Fruit fly (Drosophila melanogaster) whole organism, wandering third instar larva: ENCODE measurements around the gene Trxr1.

Source experiments
- Abd-B ChIP-seq: fragments of >200 bp; optimal IDR thresholded peaks from 2 replicates; lab custom pipeline; 2017; ENCODE audit warnings: missing biosample characterization, missing genetic modification characterization
- CG32264 ChIP-seq: fragments of 200-800 bp; sonication (Bioruptor generic); optimal IDR thresholded peaks from 2 replicates; lab custom pipeline; 2016; ENCODE audit warnings: missing biosample characterization, missing genetic modification characterization
- CG9705 ChIP-seq: fragments of 200-800 bp; sonication (Bioruptor generic); optimal IDR thresholded peaks from 2 replicates; lab custom pipeline; 2018; ENCODE audit warnings: missing biosample characterization, mild to moderate bottlenecking, missing genetic modification characterization
- Dfd ChIP-seq: fragments of >200 bp; optimal IDR thresholded peaks from 2 replicates; lab custom pipeline; 2017; ENCODE audit warnings: missing biosample characterization, missing genetic modification characterization
- Dif ChIP-seq: fragments of 200-275, 200-300 bp; sonication (Bioruptor generic); optimal IDR thresholded peaks from 2 replicates; lab custom pipeline; 2018; ENCODE audit warnings: missing biosample characterization, missing genetic modification characterization; ENCODE audit not compliant: partially characterized antibody
- GATAd ChIP-seq: sonication (Bioruptor generic); optimal IDR thresholded peaks from 2 replicates; lab custom pipeline; 2016; ENCODE audit warnings: missing biosample characterization, missing genetic modification characterization
- HLH106 ChIP-seq: fragments of 200-800 bp; optimal IDR thresholded peaks from 3 replicates; lab custom pipeline; 2019; ENCODE audit warnings: missing biosample characterization, mild to moderate bottlenecking, missing genetic modification characterization, moderate library complexity
- Hnf4 ChIP-seq: fragments of 200-800 bp; sonication (Bioruptor generic); optimal IDR thresholded peaks from 2 replicates; lab custom pipeline; 2016; ENCODE audit warnings: missing biosample characterization, mild to moderate bottlenecking, missing genetic modification characterization
- Hr83 ChIP-seq: fragments of 200-300 bp; sonication (Bioruptor generic); optimal IDR thresholded peaks from 2 replicates; lab custom pipeline; 2016; ENCODE audit warnings: missing biosample characterization, mild to moderate bottlenecking, missing genetic modification characterization, moderate library complexity; ENCODE audit not compliant: poor library complexity, severe bottlenecking
- Jra ChIP-seq: sonication (Bioruptor generic); optimal IDR thresholded peaks from 2 replicates; lab custom pipeline; 2016; ENCODE audit warnings: missing biosample characterization, missing genetic modification characterization
- Mio ChIP-seq: sonication (Bioruptor generic); optimal IDR thresholded peaks from 2 replicates; lab custom pipeline; 2016; ENCODE audit warnings: missing biosample characterization, missing genetic modification characterization
- Myc ChIP-seq: fragments of >200 bp; optimal IDR thresholded peaks from 2 replicates; lab custom pipeline; 2017
- N ChIP-seq: fragments of >200 bp; optimal IDR thresholded peaks from 2 replicates; lab custom pipeline; 2018; ENCODE audit warnings: missing biosample characterization, missing external identifiers, missing genetic modification characterization
- OdsH ChIP-seq: fragments of 200-800 bp; sonication (Bioruptor generic); optimal IDR thresholded peaks from 2 replicates; lab custom pipeline; 2016; ENCODE audit warnings: missing biosample characterization, mild to moderate bottlenecking, missing genetic modification characterization
- Rel ChIP-seq, 2 experiments: fragments of 200-800 bp; sonication (Bioruptor generic) in 1 of 2; optimal IDR thresholded peaks; 2 replicates in 1 of 2; 3 replicates in 1 of 2; lab custom pipeline; 2016 to 2019; ENCODE audit warnings: mild to moderate bottlenecking in 2 of 2, missing biosample characterization in 2 of 2, missing genetic modification characterization in 2 of 2, moderate library complexity in 1 of 2
- Sp1 ChIP-seq: fragments of 200-800 bp; sonication (Bioruptor generic); optimal IDR thresholded peaks from 3 replicates; lab custom pipeline; 2019; ENCODE audit warnings: missing biosample characterization, mild to moderate bottlenecking, missing genetic modification characterization, moderate library complexity
- Vsx2 ChIP-seq: fragments of 200-300, 225-300 bp; sonication (Bioruptor generic); optimal IDR thresholded peaks from 2 replicates; lab custom pipeline; 2018; ENCODE audit warnings: missing biosample characterization, missing genetic modification characterization; ENCODE audit not compliant: partially characterized antibody
- br ChIP-seq: fragments of 200-800 bp; sonication (Bioruptor generic); optimal IDR thresholded peaks from 2 replicates; lab custom pipeline; 2016; ENCODE audit warnings: missing biosample characterization, missing genetic modification characterization
- brk ChIP-seq: fragments of 200-800 bp; sonication (Bioruptor generic); optimal IDR thresholded peaks from 2 replicates; lab custom pipeline; 2016; ENCODE audit warnings: missing biosample characterization, mild to moderate bottlenecking, missing genetic modification characterization
- dl ChIP-seq, 2 experiments: fragments of 175-275, 200-275 bp in 1 of 2; fragments of 200-275 bp in 1 of 2; sonication (Bioruptor generic); optimal IDR thresholded peaks; lab custom pipeline; 2018; ENCODE audit warnings: mild to moderate bottlenecking in 2 of 2, missing biosample characterization in 2 of 2, missing genetic modification characterization in 2 of 2, moderate library complexity in 2 of 2; ENCODE audit not compliant: partially characterized antibody in 2 of 2, insufficient read depth in 1 of 2
- dmrt93B ChIP-seq: fragments of 200-800 bp; sonication (Bioruptor generic); optimal IDR thresholded peaks from 2 replicates; lab custom pipeline; 2018; ENCODE audit warnings: missing biosample characterization, mild to moderate bottlenecking, missing genetic modification characterization
- dsf ChIP-seq: sonication (Bioruptor generic); optimal IDR thresholded peaks from 2 replicates; lab custom pipeline; 2016; ENCODE audit warnings: missing biosample characterization, missing genetic modification characterization, borderline replicate concordance
- ey ChIP-seq: fragments of 200-800 bp; sonication (Bioruptor generic); optimal IDR thresholded peaks from 2 replicates; lab custom pipeline; 2016; ENCODE audit warnings: missing biosample characterization, missing genetic modification characterization
- foxo ChIP-seq, 2 experiments: fragments of 200-800 bp; sonication (Bioruptor generic); optimal IDR thresholded peaks; 2 replicates in 1 of 2; 3 replicates in 1 of 2; lab custom pipeline; 2016 to 2017; ENCODE audit warnings: missing biosample characterization in 2 of 2, missing genetic modification characterization in 2 of 2
- fru ChIP-seq: fragments of 200-800 bp; sonication (Bioruptor generic); optimal IDR thresholded peaks from 3 replicates; lab custom pipeline; 2016; ENCODE audit warnings: missing biosample characterization, mild to moderate bottlenecking, missing genetic modification characterization
- h ChIP-seq: fragments of 200-800 bp; sonication (Bioruptor generic); optimal IDR thresholded peaks from 3 replicates; lab custom pipeline; 2016; ENCODE audit warnings: missing biosample characterization, mild to moderate bottlenecking, missing genetic modification characterization
- jim ChIP-seq: fragments of 175-275, 200-325 bp; sonication (Bioruptor generic); optimal IDR thresholded peaks from 2 replicates; lab custom pipeline; 2016; ENCODE audit warnings: missing biosample characterization, mild to moderate bottlenecking, missing genetic modification characterization
- lola ChIP-seq: fragments of >200 bp; optimal IDR thresholded peaks from 2 replicates; lab custom pipeline; 2017; ENCODE audit warnings: missing biosample characterization, missing genetic modification characterization
- pan ChIP-seq: fragments of >200 bp; optimal IDR thresholded peaks from 2 replicates; lab custom pipeline; 2017
- psq ChIP-seq: fragments of 200-800 bp; sonication (Bioruptor generic); optimal IDR thresholded peaks from 3 replicates; lab custom pipeline; 2017; ENCODE audit warnings: missing biosample characterization, mild to moderate bottlenecking, missing genetic modification characterization, moderate library complexity
- rgr ChIP-seq: fragments of 200-800 bp; sonication (Bioruptor generic); optimal IDR thresholded peaks from 3 replicates; lab custom pipeline; 2016; ENCODE audit warnings: missing biosample characterization, mild to moderate bottlenecking, missing genetic modification characterization
- sv ChIP-seq: fragments of 200-800 bp; sonication (Bioruptor generic); optimal IDR thresholded peaks from 3 replicates; lab custom pipeline; 2016; ENCODE audit warnings: missing biosample characterization, missing genetic modification characterization
- tai ChIP-seq: sonication (Bioruptor generic); optimal IDR thresholded peaks from 2 replicates; lab custom pipeline; 2016; ENCODE audit warnings: missing biosample characterization, missing genetic modification characterization
- usp ChIP-seq: fragments of >200 bp; optimal IDR thresholded peaks from 2 replicates; lab custom pipeline; 2017; ENCODE audit warnings: missing biosample characterization, missing genetic modification characterization
- woc ChIP-seq: sonication (Bioruptor generic); optimal IDR thresholded peaks from 2 replicates; lab custom pipeline; 2016; ENCODE audit warnings: missing biosample characterization, mild to moderate bottlenecking, missing genetic modification characterization

Gene Trxr1

DNA sequence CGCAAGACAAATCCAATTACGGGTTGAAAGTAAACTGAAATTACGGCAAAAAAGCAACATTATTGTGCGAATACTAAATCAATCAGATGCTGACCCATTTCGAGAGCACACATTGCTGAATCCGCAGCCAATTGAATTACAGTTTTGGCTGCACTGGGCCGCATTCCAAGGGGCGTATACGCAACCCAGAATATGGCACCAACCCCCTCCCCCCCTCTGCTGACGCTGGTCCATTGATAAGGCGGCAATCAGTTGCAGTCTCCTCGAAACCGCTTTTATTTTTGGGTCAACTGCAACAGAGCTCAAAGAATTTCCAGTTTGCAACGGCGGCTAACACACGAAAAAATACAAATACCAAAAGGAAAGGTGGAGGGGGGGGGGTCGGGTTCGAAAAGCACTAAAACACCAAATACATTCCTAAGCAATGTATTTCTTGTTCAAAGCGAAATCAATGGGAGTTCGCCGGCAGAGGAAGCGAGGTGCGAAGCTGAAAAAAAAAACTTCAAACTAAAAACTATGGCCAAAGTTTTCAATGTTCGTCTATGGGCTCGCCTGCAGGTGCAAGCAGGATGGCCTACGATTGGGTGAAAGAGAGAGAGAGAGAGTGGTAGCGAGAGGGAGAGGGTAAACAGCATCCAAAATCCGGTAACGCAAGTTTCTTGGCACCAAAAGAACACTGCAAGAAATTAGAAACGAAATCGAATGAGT is 46.7 kb upstream of the Trxr1 start:
- no peak for TF ChIP-seq Hnf4 (GFP tag; lab: Kevin White, UChicago)
- TF ChIP-seq GATAd (GFP tag; lab: Kevin White, UChicago), result peak; percentile 72
- TF ChIP-seq, all 38 proteins: peak for 1

- TF ChIP-seq usp (GFP tag; lab: Kevin White, UChicago) (no peak), foxo (GFP tag; optimal IDR thresholded peaks at IDR 0.05; lab: Kevin White, UChicago) (peak in 1 of 2 experiments; percentile 19), HLH106 (tag; lab: Kevin White, UChicago) (peak; percentile 31), OdsH (peak; percentile 9), brk (no peak), GATAd (GFP tag; lab: Kevin White, UChicago) (peak; percentile 15), psq (GFP tag; lab: Kevin White, UChicago) (peak; percentile 7), dmrt93B (GFP tag; lab: Kevin White, UChicago) (peak; percentile 10), Sp1 (peak; percentile 37)
These were observed 46.2 kb upstream of the Trxr1 start for dm6 chrX:8196157-8196526.

dm6 chrX:8196598-8197228 is 45.6 kb upstream of the Trxr1 start:
- peak; percentile 85 for TF ChIP-seq fru (GFP tag; lab: Kevin White, UChicago)
- TF ChIP-seq Vsx2 (GFP tag; lab: Kevin White, UChicago), result no peak
- TF ChIP-seq CG32264 (GFP tag; lab: Kevin White, UChicago), result peak; percentile 14
- TF ChIP-seq dsf (GFP tag; lab: Kevin White, UChicago), result no peak
- TF ChIP-seq GATAd (GFP tag; lab: Kevin White, UChicago), result no peak
- no peak for TF ChIP-seq lola (GFP tag; lab: Kevin White, UChicago)
- TF ChIP-seq pan (lab: Kevin White, UChicago), result no peak
- peak; percentile 63 for TF ChIP-seq woc (GFP tag; lab: Kevin White, UChicago)
- TF ChIP-seq dmrt93B (GFP tag; lab: Kevin White, UChicago), result peak; percentile 27
- TF ChIP-seq Rel (GFP tag; optimal IDR thresholded peaks at IDR 0.05; lab: Kevin White, UChicago), result peak; percentile 0
- peak; percentile 45 for TF ChIP-seq Rel (tag; optimal IDR thresholded peaks at IDR 0.05; lab: Kevin White, UChicago)
- TF ChIP-seq Dif (GFP tag; lab: Kevin White, UChicago), result no peak
- peak; percentile 77 for TF ChIP-seq h (GFP tag; lab: Kevin White, UChicago)
- TF ChIP-seq ey, result peak; percentile 82
- no peak for TF ChIP-seq Dfd (GFP tag; lab: Kevin White, UChicago)
- peak; percentile 57 for TF ChIP-seq Sp1
- peak; percentile 76 for TF ChIP-seq rgr (GFP tag; lab: Kevin White, UChicago)
- peak in 1 of 2 experiments; percentile 86 for TF ChIP-seq foxo (GFP tag; optimal IDR thresholded peaks at IDR 0.05; lab: Kevin White, UChicago)
- TF ChIP-seq CG9705, result no peak
- no peak for TF ChIP-seq Hr83 (GFP tag; lab: Kevin White, UChicago)
- TF ChIP-seq usp (GFP tag; lab: Kevin White, UChicago), result no peak
- peak; percentile 64 for TF ChIP-seq HLH106 (tag; lab: Kevin White, UChicago)
- TF ChIP-seq Abd-B (GFP tag; lab: Kevin White, UChicago), result no peak
- TF ChIP-seq Jra, result no peak
- TF ChIP-seq br (GFP tag; lab: Kevin White, UChicago), result peak; percentile 69
- peak; percentile 13 for TF ChIP-seq psq (GFP tag; lab: Kevin White, UChicago)
- peak; percentile 55 for TF ChIP-seq Hnf4 (GFP tag; lab: Kevin White, UChicago)
- no peak for TF ChIP-seq dl (GFP tag; optimal IDR thresholded peaks at IDR 0.05; lab: Kevin White, UChicago; ENCODE audit: insufficient read depth in 1 of 2, partially characterized antibody in 2 of 2)
- peak; percentile 66 for TF ChIP-seq OdsH
- TF ChIP-seq N, result no peak

DNA sequence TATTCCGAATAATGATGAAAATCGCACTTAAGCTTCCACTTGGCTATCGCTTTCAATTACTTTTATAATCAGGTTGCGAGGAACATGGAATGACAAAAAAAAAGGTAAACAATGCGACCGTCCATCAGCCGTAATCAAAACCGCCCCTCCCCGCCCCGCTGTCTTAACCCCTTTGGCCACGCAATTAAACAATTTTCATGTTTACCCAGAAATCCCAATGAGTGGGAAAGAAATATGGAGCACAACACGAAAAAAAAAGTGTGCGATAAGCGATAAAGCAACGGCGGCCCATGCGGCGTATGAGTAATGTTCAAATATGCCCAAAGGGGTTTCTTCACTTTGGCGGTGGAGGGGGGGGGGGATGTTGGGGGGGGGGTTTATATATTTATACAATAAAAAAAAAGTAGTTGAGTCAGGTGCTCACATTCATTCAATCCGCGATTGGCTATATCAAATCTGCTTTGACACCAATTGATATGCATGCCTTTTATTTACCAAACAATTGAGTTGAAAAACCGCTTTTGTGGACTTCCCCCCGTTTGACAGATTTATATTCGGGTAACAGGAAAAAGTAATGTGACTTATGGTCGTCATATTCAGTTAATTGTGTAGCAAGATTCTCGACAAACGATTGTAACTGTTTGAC is 43.3 kb upstream of the Trxr1 start:
- TF ChIP-seq h (GFP tag; lab: Kevin White, UChicago) (peak; percentile 19), Rel (GFP tag; optimal IDR thresholded peaks at IDR 0.05; lab: Kevin White, UChicago) (no peak), Rel (tag; optimal IDR thresholded peaks at IDR 0.05; lab: Kevin White, UChicago) (peak; percentile 94), usp (GFP tag; lab: Kevin White, UChicago) (no peak), Dfd (GFP tag; lab: Kevin White, UChicago) (no peak), psq (GFP tag; lab: Kevin White, UChicago) (peak; percentile 3), Hr83 (GFP tag; lab: Kevin White, UChicago) (no peak), rgr (GFP tag; lab: Kevin White, UChicago) (no peak), dsf (GFP tag; lab: Kevin White, UChicago) (no peak), ey (no peak), foxo (GFP tag; optimal IDR thresholded peaks at IDR 0.05; lab: Kevin White, UChicago) (no peak), HLH106 (tag; lab: Kevin White, UChicago) (no peak), GATAd (GFP tag; lab: Kevin White, UChicago) (no peak), Myc (lab: Kevin White, UChicago) (no peak), sv (GFP tag; lab: Kevin White, UChicago) (no peak), tai (no peak), jim (GFP tag; lab: Kevin White, UChicago) (no peak), dmrt93B (GFP tag; lab: Kevin White, UChicago) (no peak), Sp1 (peak; percentile 26), Hnf4 (GFP tag; lab: Kevin White, UChicago) (no peak), dl (GFP tag; optimal IDR thresholded peaks at IDR 0.05; lab: Kevin White, UChicago; ENCODE audit: insufficient read depth in 1 of 2, partially characterized antibody in 2 of 2) (no peak), brk (no peak), Vsx2 (GFP tag; lab: Kevin White, UChicago) (no peak), Mio (no peak), Dif (GFP tag; lab: Kevin White, UChicago) (no peak), fru (GFP tag; lab: Kevin White, UChicago) (no peak), pan (lab: Kevin White, UChicago) (no peak), CG9705 (no peak), OdsH (no peak)
